Fruit fly (Drosophila melanogaster) S2 (cell line): Measurements from ENCODE around the gene ImpE2.

Experiments
- CG8478 ChIP-seq: fragments of >200 bp; optimal IDR thresholded peaks from 2 replicates; lab custom pipeline; 2018
- CTCF ChIP-seq, 2 experiments: fragments of >200 bp; optimal IDR thresholded peaks; 2 replicates each; lab custom pipeline; 2018

ImpE2 gene

dm6 chr3L:3536414-3536813, 23.9 kb upstream of the ImpE2 start:
- TF ChIP-seq CTCF (optimal IDR thresholded peaks at IDR 0.05; lab: Kevin White, UChicago) (no peak), CG8478 (no peak)

dm6 chr3L:3535674-3536073, 23.2 kb upstream of the ImpE2 start:
- TF ChIP-seq CG8478 (no peak), CTCF (optimal IDR thresholded peaks at IDR 0.05; lab: Kevin White, UChicago) (no peak)

- TF ChIP-seq CG8478 (no peak), CTCF (optimal IDR thresholded peaks at IDR 0.05; lab: Kevin White, UChicago) (no peak)
Measured at dm6 chr3L:3534216-3534615, 21.7 kb upstream of the ImpE2 start.

- TF ChIP-seq CTCF (optimal IDR thresholded peaks at IDR 0.05; lab: Kevin White, UChicago) (no peak), CG8478 (no peak)
Measured at dm6 chr3L:3532867-3533266, 20.4 kb upstream of the ImpE2 start.

- TF ChIP-seq CTCF (optimal IDR thresholded peaks at IDR 0.05; lab: Kevin White, UChicago) = no peak
- no peak for TF ChIP-seq CG8478
Measured at dm6 chr3L:3531359-3531758, 18.9 kb upstream of the ImpE2 start.

- no peak for TF ChIP-seq CTCF (optimal IDR thresholded peaks at IDR 0.05; lab: Kevin White, UChicago)
- TF ChIP-seq CG8478 = no peak
Measured at dm6 chr3L:3530588-3531264, 18.2 kb upstream of the ImpE2 start.

- TF ChIP-seq CG8478 (no peak), CTCF (optimal IDR thresholded peaks at IDR 0.05; lab: Kevin White, UChicago) (no peak)
Measured at dm6 chr3L:3523766-3524165, 11.3 kb upstream of the ImpE2 start.

dm6 chr3L:3518512-3519492, 6.3 kb upstream of the ImpE2 start:
- TF ChIP-seq CTCF (optimal IDR thresholded peaks at IDR 0.05; lab: Kevin White, UChicago) = no peak

- TF ChIP-seq CG8478 (no peak), CTCF (optimal IDR thresholded peaks at IDR 0.05; lab: Kevin White, UChicago) (peak; percentile 67 to 71)
Measured at dm6 chr3L:3517894-3518293, 5.4 kb upstream of the ImpE2 start.

dm6 chr3L:3516485-3516884, 4.0 kb upstream of the ImpE2 start:
- no peak for TF ChIP-seq CTCF (optimal IDR thresholded peaks at IDR 0.05; lab: Kevin White, UChicago)
- no peak for TF ChIP-seq CG8478

- TF ChIP-seq CG8478 = no peak
- peak in 1 of 2 experiments; percentile 10 for TF ChIP-seq CTCF (optimal IDR thresholded peaks at IDR 0.05; lab: Kevin White, UChicago)
Measured at dm6 chr3L:3515280-3516020, 3.0 kb upstream of the ImpE2 start, which contains the start of gene Eip63E. Gene Eip63E, plus strand, starts transcription at chr3L:3515751.

dm6 chr3L:3514020-3514419, 1.5 kb upstream of the ImpE2 start:
- TF ChIP-seq CTCF (optimal IDR thresholded peaks at IDR 0.05; lab: Kevin White, UChicago) = no peak
- no peak for TF ChIP-seq CG8478

dm6 chr3L:3512998-3513397, 517 bp upstream of the ImpE2 start:
- no peak for TF ChIP-seq CG8478

dm6 chr3L:3503248-3503647, 9.2 kb downstream of the ImpE2 start:
- TF ChIP-seq CTCF (optimal IDR thresholded peaks at IDR 0.05; lab: Kevin White, UChicago) = no peak
- TF ChIP-seq CG8478 = no peak

dm6 chr3L:3496593-3496992, 15.9 kb downstream of the ImpE2 start:
- TF ChIP-seq CTCF (optimal IDR thresholded peaks at IDR 0.05; lab: Kevin White, UChicago) = no peak
- TF ChIP-seq CG8478 = no peak
